Worm (Caenorhabditis elegans): ENCODE results near the gene phyh-1.

The phyh-1 gene

DNA sequence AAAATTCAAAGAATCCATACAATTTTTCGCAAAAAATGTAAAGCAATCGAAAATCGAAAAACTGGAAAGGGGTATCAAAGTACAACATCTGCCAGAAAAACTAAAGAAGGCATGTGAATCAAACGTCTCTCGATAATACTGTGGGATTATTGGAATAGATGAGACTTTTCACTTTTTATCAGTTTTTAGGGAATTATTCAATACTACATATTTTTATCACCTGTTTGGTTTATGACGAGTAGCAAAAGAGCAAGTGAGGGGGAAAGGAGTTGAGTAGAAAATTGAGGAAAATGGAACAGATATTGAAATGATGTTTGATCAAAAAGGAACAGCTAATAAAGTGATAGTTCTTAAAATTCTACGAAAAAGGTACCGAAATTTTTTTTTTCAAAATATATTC, 33.9 kb upstream of the phyh-1 start:
- TF ChIP-seq pqm-1 (tag; optimal IDR thresholded peaks at IDR 0.05) (peak; percentile 55), aly-2 (tag; optimal IDR thresholded peaks at IDR 0.05) (no peak), skn-1 (tag; optimal IDR thresholded peaks at IDR 0.05) (no peak), elt-2 (tag; optimal IDR thresholded peaks at IDR 0.05) (peak; percentile 59)

ce11 chrIV:17292350-17292749, 33.1 kb upstream of the phyh-1 start:
- TF ChIP-seq elt-2 (tag; optimal IDR thresholded peaks at IDR 0.05), result peak; percentile 59
- TF ChIP-seq R02D3.7 (tag; optimal IDR thresholded peaks at IDR 0.05), result no peak
- no peak for TF ChIP-seq daf-12 (tag; optimal IDR thresholded peaks at IDR 0.05)
- no peak for TF ChIP-seq skn-1 (tag; optimal IDR thresholded peaks at IDR 0.05)
- no peak for TF ChIP-seq ceh-9 (tag; optimal IDR thresholded peaks at IDR 0.05)
- TF ChIP-seq nhr-43 (tag; optimal IDR thresholded peaks at IDR 0.05; ENCODE audit: poor library complexity, severe bottlenecking), result no peak
- peak; percentile 72 for TF ChIP-seq pqm-1 (tag; optimal IDR thresholded peaks at IDR 0.05)
- no peak for TF ChIP-seq nhr-23 (tag; optimal IDR thresholded peaks at IDR 0.05)
- TF ChIP-seq ama-1 (optimal IDR thresholded peaks at IDR 0.05), result no peak

DNA sequence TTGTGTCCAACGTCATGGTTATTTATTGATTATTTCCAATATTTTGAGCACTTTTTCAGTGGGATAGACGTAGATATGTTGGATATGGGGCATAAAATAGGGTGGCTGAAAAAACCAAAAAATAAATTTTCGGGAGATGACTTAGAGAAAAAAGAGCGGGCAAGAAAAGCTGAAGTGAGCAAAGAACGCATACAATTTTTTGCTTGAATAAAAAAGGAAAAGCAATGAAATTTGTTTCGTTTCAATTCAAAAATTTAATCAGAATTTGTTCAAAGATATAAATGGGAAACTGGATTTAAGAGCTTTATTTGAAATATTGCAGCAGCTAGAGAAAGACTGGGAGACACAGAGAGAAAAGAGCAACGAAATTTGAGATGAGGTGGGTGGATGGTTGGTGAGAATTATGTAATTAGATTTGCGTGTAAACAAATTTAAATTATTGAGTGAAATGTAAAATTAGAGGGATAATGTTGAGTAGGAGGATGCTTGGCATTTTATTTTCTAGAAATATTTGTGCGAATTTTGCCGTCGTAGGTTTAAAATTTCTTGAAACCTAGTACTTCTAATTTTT, 32.5 kb upstream of the phyh-1 start, which contains the start of the genes T28F3.11 and slc-17.4:
Gene T28F3.11, minus strand, starts transcription at position 51 of the 571 bp plus-strand sequence.
Gene slc-17.4, minus strand, starts transcription at position 105 of the 571 bp plus-strand sequence.
- TF ChIP-seq zag-1 (tag; optimal IDR thresholded peaks at IDR 0.05) (no peak), ceh-16 (tag; optimal IDR thresholded peaks at IDR 0.05) (no peak), R02D3.7 (tag; optimal IDR thresholded peaks at IDR 0.05) (no peak), nhr-28 (tag; optimal IDR thresholded peaks at IDR 0.05) (no peak), mdl-1 (tag; optimal IDR thresholded peaks at IDR 0.05) (no peak), ZK546.5 (tag; optimal IDR thresholded peaks at IDR 0.05) (no peak), nhr-23 (tag; optimal IDR thresholded peaks at IDR 0.05) (no peak), nhr-237 (tag; optimal IDR thresholded peaks at IDR 0.05) (no peak), ztf-4 (tag; optimal IDR thresholded peaks at IDR 0.05) (no peak), nhr-77 (tag; optimal IDR thresholded peaks at IDR 0.05) (no peak), tbx-2 (tag; optimal IDR thresholded peaks at IDR 0.05) (no peak), ceh-82 (tag; optimal IDR thresholded peaks at IDR 0.05) (no peak), fkh-10 (GFP tag; optimal IDR thresholded peaks at IDR 0.05) (no peak), lin-15B (tag; optimal IDR thresholded peaks at IDR 0.05) (no peak), egl-27 (tag; optimal IDR thresholded peaks at IDR 0.05) (no peak), unc-62 (GFP tag; optimal IDR thresholded peaks at IDR 0.05) (no peak), daf-12 (tag; optimal IDR thresholded peaks at IDR 0.05) (no peak), lin-39 (tag; optimal IDR thresholded peaks at IDR 0.05) (no peak)

DNA sequence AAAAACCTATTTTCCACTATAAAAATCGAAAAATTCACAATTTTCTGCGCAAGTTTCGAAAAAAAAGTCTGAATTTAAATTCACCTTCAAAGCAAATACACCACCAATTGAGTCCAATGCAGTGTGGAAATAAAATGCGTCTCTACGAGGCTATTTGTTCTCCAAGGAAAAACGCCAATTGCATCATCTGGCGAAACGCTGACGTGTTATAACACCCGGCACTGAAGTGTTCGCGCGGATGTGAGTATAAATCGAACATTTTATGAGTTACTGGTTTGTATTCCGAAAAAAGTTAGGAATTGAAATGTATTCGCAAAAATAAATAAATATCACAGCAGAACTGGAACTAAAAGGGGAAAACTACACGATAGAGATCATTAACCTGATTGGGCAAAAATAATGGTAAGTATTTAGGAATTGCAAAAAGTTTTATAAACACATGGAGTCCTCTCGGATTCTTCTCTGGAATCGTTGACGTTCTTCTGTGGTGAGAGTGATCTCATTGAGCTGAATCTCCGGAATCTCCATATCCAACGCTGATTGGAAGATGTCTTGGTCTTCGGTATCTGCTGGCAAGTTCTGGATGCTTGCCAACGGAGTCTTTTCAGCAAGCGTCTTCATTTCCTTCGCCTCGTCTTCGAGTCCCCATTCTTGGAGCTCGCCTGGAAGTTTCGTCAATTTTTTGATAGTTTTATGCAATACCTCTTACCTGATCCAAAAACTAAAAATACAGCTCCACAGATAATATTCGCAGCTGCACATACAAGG, 28.9 kb upstream of the phyh-1 start, which contains the start of gene zipt-7.1:
Gene zipt-7.1, minus strand, starts transcription at position 232 of the 768 bp plus-strand sequence.
- peak; percentile 13 for TF ChIP-seq egl-5 (tag; optimal IDR thresholded peaks at IDR 0.05)
- TF ChIP-seq ama-1 (optimal IDR thresholded peaks at IDR 0.05), result no peak
- TF ChIP-seq elt-2 (tag; optimal IDR thresholded peaks at IDR 0.05), result peak; percentile 3
- TF ChIP-seq pha-4 (tag; optimal IDR thresholded peaks at IDR 0.05), result no peak

- TF ChIP-seq snpc-4 (tag; optimal IDR thresholded peaks at IDR 0.05), result peak; percentile 29
- TF ChIP-seq sea-2 (GFP tag; optimal IDR thresholded peaks at IDR 0.05), result no peak
- peak; percentile 49 for TF ChIP-seq nfya-1 (tag; optimal IDR thresholded peaks at IDR 0.05; ENCODE audit: insufficient read depth)
- TF ChIP-seq elt-3 (tag; optimal IDR thresholded peaks at IDR 0.05), result no peak
- TF ChIP-seq unc-62 (GFP tag; optimal IDR thresholded peaks at IDR 0.05), result no peak
- no peak for TF ChIP-seq ceh-9 (tag; optimal IDR thresholded peaks at IDR 0.05)
- no peak for TF ChIP-seq unc-39 (tag; optimal IDR thresholded peaks at IDR 0.05)
- no peak for TF ChIP-seq ztf-4 (tag; optimal IDR thresholded peaks at IDR 0.05)
- TF ChIP-seq nhr-23 (tag; optimal IDR thresholded peaks at IDR 0.05), result no peak
- TF ChIP-seq nhr-67 (tag; optimal IDR thresholded peaks at IDR 0.05), result no peak
- no peak for TF ChIP-seq pqm-1 (tag; optimal IDR thresholded peaks at IDR 0.05)
- peak; percentile 35 for TF ChIP-seq lin-39 (tag; optimal IDR thresholded peaks at IDR 0.05)
- TF ChIP-seq elt-1 (tag; optimal IDR thresholded peaks at IDR 0.05), result no peak
- no peak for TF ChIP-seq mdl-1 (tag; optimal IDR thresholded peaks at IDR 0.05)
- no peak for TF ChIP-seq aly-2 (tag; optimal IDR thresholded peaks at IDR 0.05)
- TF ChIP-seq jun-1 (tag; optimal IDR thresholded peaks at IDR 0.05), result no peak
- no peak for TF ChIP-seq ceh-16 (tag; optimal IDR thresholded peaks at IDR 0.05)
- no peak for TF ChIP-seq nhr-77 (tag; optimal IDR thresholded peaks at IDR 0.05)
- no peak for TF ChIP-seq daf-12 (tag; optimal IDR thresholded peaks at IDR 0.05)
- TF ChIP-seq nhr-43 (tag; optimal IDR thresholded peaks at IDR 0.05; ENCODE audit: poor library complexity, severe bottlenecking), result no peak
- no peak for TF ChIP-seq ceh-28 (tag; optimal IDR thresholded peaks at IDR 0.05)
- no peak for TF ChIP-seq tbx-2 (tag; optimal IDR thresholded peaks at IDR 0.05)
- no peak for TF ChIP-seq lsy-12 (tag; optimal IDR thresholded peaks at IDR 0.05)
- no peak for TF ChIP-seq skn-1 (tag; optimal IDR thresholded peaks at IDR 0.05)
- no peak for TF ChIP-seq nhr-28 (tag; optimal IDR thresholded peaks at IDR 0.05)
- no peak for TF ChIP-seq nhr-76 (tag; optimal IDR thresholded peaks at IDR 0.05)
- TF ChIP-seq R02D3.7 (tag; optimal IDR thresholded peaks at IDR 0.05), result no peak
- TF ChIP-seq ceh-82 (tag; optimal IDR thresholded peaks at IDR 0.05), result no peak
- TF ChIP-seq fkh-10 (GFP tag; optimal IDR thresholded peaks at IDR 0.05), result peak; percentile 33
- no peak for TF ChIP-seq mml-1 (tag; optimal IDR thresholded peaks at IDR 0.05)
- no peak for TF ChIP-seq nhr-25 (tag; optimal IDR thresholded peaks at IDR 0.05)
- no peak for TF ChIP-seq ama-1 (optimal IDR thresholded peaks at IDR 0.05)
Observed at ce11 chrIV:17285263-17285662, 26.1 kb upstream of the phyh-1 start.
